Worm (Caenorhabditis elegans) whole organism, young adult: ENCODE data around the gene cng-3.

ENCODE experiments used
- B0019.2 ChIP-seq: fragments of 200-800 bp; sonication (Bioruptor generic); conservative IDR thresholded peaks from 2 replicates; pipeline ENCODE4 v1.3.6; 2022; ENCODE audit warnings: missing genetic modification reagents, missing genetic modification characterization, missing compliant biosample characterization
- C06A6.2 ChIP-seq: fragments of 200-800 bp; sonication (Bioruptor generic); conservative IDR thresholded peaks from 2 replicates; pipeline ENCODE4 v1.3.6; 2022; ENCODE audit warnings: missing genetic modification characterization, missing compliant biosample characterization
- F22D6.2 ChIP-seq: sonication (generic microtip); optimal IDR thresholded peaks from 2 replicates; lab custom pipeline; 2016; ENCODE audit warnings: mild to moderate bottlenecking, missing genetic modification characterization, missing compliant biosample characterization
- F37B4.10 ChIP-seq: fragments of 200-800 bp; sonication (Bioruptor generic); IDR thresholded peaks from 2 replicates; pipeline ENCODE4 v1.3.6; 2022; ENCODE audit warnings: missing genetic modification characterization, missing compliant biosample characterization
- F57A8.1 ChIP-seq: fragments of 200-800 bp; sonication (Bioruptor generic); optimal IDR thresholded peaks from 2 replicates; lab custom pipeline; 2018; ENCODE audit warnings: mild to moderate bottlenecking, missing genetic modification characterization, moderate library complexity, missing compliant biosample characterization
- Y53F4B.3 ChIP-seq: fragments of 200-800 bp; sonication (Bioruptor generic); IDR thresholded peaks from 2 replicates; pipeline ENCODE4 v1.3.6; 2022; ENCODE audit warnings: missing genetic modification reagents, missing genetic modification characterization, missing compliant biosample characterization
- Y56A3A.18 ChIP-seq: fragments of 200-800 bp; sonication (Bioruptor generic); IDR thresholded peaks from 2 replicates; pipeline ENCODE4 v1.3.6; 2022; ENCODE audit warnings: missing genetic modification reagents, missing genetic modification characterization, missing compliant biosample characterization
- Y79H2A.3 ChIP-seq: fragments of 200-800 bp; sonication (Bioruptor generic); conservative IDR thresholded peaks from 2 replicates; pipeline ENCODE4 v1.3.6; 2022; ENCODE audit warnings: missing genetic modification reagents, missing genetic modification characterization, missing compliant biosample characterization
- akir-1 ChIP-seq: fragments of 200-800 bp; sonication (Bioruptor generic); optimal IDR thresholded peaks from 2 replicates; lab custom pipeline; 2018; ENCODE audit warnings: mild to moderate bottlenecking, missing genetic modification characterization, moderate library complexity, missing compliant biosample characterization
- ama-1 ChIP-seq, 3 experiments: fragments of 150-350 bp in 1 of 3; sonication (generic microtip) in 2 of 3; optimal IDR thresholded peaks; 2 replicates each; lab custom pipeline; 2014 to 2018; ENCODE audit warnings: missing biosample characterization in 2 of 3, missing genetic modification characterization in 2 of 3, missing genetic modification reagents in 2 of 3
- attf-3 ChIP-seq: fragments of 200-800 bp; sonication (Bioruptor generic); conservative IDR thresholded peaks from 2 replicates; pipeline ENCODE4 v1.3.6; 2022; ENCODE audit warnings: missing genetic modification reagents, missing genetic modification characterization, missing compliant biosample characterization
- attf-5 ChIP-seq: fragments of 200-800 bp; sonication (Bioruptor generic); optimal IDR thresholded peaks from 2 replicates; lab custom pipeline; 2018; ENCODE audit warnings: mild to moderate bottlenecking, missing genetic modification characterization, missing compliant biosample characterization
- bed-2 ChIP-seq: fragments of 200-800 bp; sonication (Bioruptor generic); IDR thresholded peaks from 2 replicates; pipeline ENCODE4 v1.3.6; 2022; ENCODE audit warnings: missing genetic modification reagents, missing genetic modification characterization, missing compliant biosample characterization
- ccch-3 ChIP-seq: fragments of 200-800 bp; sonication (Bioruptor generic); optimal IDR thresholded peaks from 2 replicates; lab custom pipeline; 2018; ENCODE audit warnings: mild to moderate bottlenecking, missing genetic modification characterization, missing compliant biosample characterization
- cebp-1 ChIP-seq, 2 experiments: fragments of 200-800 bp in 1 of 2; sonication (Bioruptor generic) in 1 of 2; sonication (generic microtip) in 1 of 2; IDR thresholded peaks in 1 of 2; optimal IDR thresholded peaks in 1 of 2; 2 replicates each; pipeline versions ENCODE4 v1.3.6 to Lab custom; 2017 to 2022; ENCODE audit warnings: missing compliant biosample characterization in 2 of 2, missing genetic modification characterization in 2 of 2, mild to moderate bottlenecking in 1 of 2, missing genetic modification reagents in 1 of 2, moderate library complexity in 1 of 2
- cebp-2 ChIP-seq: fragments of 200-800 bp; sonication (Bioruptor generic); IDR thresholded peaks from 2 replicates; pipeline ENCODE4 v1.3.6; 2022; ENCODE audit warnings: missing genetic modification characterization, missing compliant biosample characterization
- ceh-27 ChIP-seq: fragments of 200-800 bp; sonication (Bioruptor generic); optimal IDR thresholded peaks from 2 replicates; lab custom pipeline; 2018; ENCODE audit warnings: mild to moderate bottlenecking, missing genetic modification characterization, moderate library complexity, missing compliant biosample characterization
- ceh-79 ChIP-seq: sonication (generic microtip); optimal IDR thresholded peaks from 2 replicates; lab custom pipeline; 2017; ENCODE audit warnings: mild to moderate bottlenecking, missing genetic modification characterization, missing compliant biosample characterization
- chd-7 ChIP-seq: sonication (generic microtip); optimal IDR thresholded peaks from 2 replicates; lab custom pipeline; 2016; ENCODE audit warnings: mild to moderate bottlenecking, missing genetic modification characterization, moderate library complexity, missing compliant biosample characterization
- die-1 ChIP-seq: sonication (generic microtip); optimal IDR thresholded peaks from 2 replicates; lab custom pipeline; 2016; ENCODE audit warnings: missing genotype, mild to moderate bottlenecking, missing genetic modification characterization, missing compliant biosample characterization
- dox-1 ChIP-seq: fragments of 200-800 bp; sonication (Bioruptor generic); IDR thresholded peaks from 2 replicates; pipeline ENCODE4 v1.3.6; 2022; ENCODE audit warnings: missing genetic modification reagents, missing genetic modification characterization, missing compliant biosample characterization
- hlh-12 ChIP-seq: sonication (generic microtip); optimal IDR thresholded peaks from 2 replicates; lab custom pipeline; 2016; ENCODE audit warnings: missing genetic modification characterization, missing compliant biosample characterization
- hlh-26 ChIP-seq: fragments of 200-800 bp; sonication (Bioruptor generic); conservative IDR thresholded peaks from 2 replicates; pipeline ENCODE4 v1.3.6; 2022; ENCODE audit warnings: missing genetic modification reagents, missing genetic modification characterization, missing compliant biosample characterization
- hsf-1 ChIP-seq: fragments of 200-800 bp; sonication (Bioruptor generic); IDR thresholded peaks from 2 replicates; pipeline ENCODE4 v1.3.6; 2022; ENCODE audit warnings: missing genetic modification reagents, missing genetic modification characterization, missing compliant biosample characterization
- let-526 ChIP-seq: fragments of 200-800 bp; sonication (Bioruptor generic); IDR thresholded peaks from 2 replicates; pipeline ENCODE4 v1.3.6; 2022; ENCODE audit warnings: missing genetic modification reagents, missing genetic modification characterization, missing compliant biosample characterization
- lin-40 ChIP-seq: sonication (generic microtip); optimal IDR thresholded peaks from 2 replicates; lab custom pipeline; 2016; ENCODE audit warnings: missing genetic modification characterization, mild to moderate bottlenecking, missing compliant biosample characterization, missing genotype, missing genetic modification reagents
- madf-3 ChIP-seq: fragments of 200-800 bp; sonication (Bioruptor generic); IDR thresholded peaks from 2 replicates; pipeline ENCODE4 v1.3.6; 2022; ENCODE audit warnings: missing genetic modification reagents, missing genetic modification characterization, missing compliant biosample characterization
- mcd-1 ChIP-seq: fragments of 200-800 bp; sonication (Bioruptor generic); IDR thresholded peaks from 2 replicates; pipeline ENCODE4 v1.3.6; 2022; ENCODE audit warnings: missing genetic modification reagents, missing genetic modification characterization, missing compliant biosample characterization
- mel-28 ChIP-seq: sonication (generic microtip); optimal IDR thresholded peaks from 2 replicates; lab custom pipeline; 2016; ENCODE audit warnings: borderline replicate concordance, mild to moderate bottlenecking, missing genetic modification characterization, missing compliant biosample characterization
- mes-4 ChIP-seq: sonication (generic microtip); optimal IDR thresholded peaks from 2 replicates; lab custom pipeline; 2016; ENCODE audit warnings: missing genotype, missing genetic modification characterization, missing compliant biosample characterization
- nfyb-1 ChIP-seq: fragments of 200-800 bp; sonication (Bioruptor generic); IDR thresholded peaks from 2 replicates; pipeline ENCODE4 v1.3.6; 2022; ENCODE audit warnings: missing genetic modification reagents, missing genetic modification characterization, missing compliant biosample characterization
- nhr-120 ChIP-seq: fragments of 200-800 bp; sonication (Bioruptor generic); IDR thresholded peaks from 2 replicates; pipeline ENCODE4 v1.3.6; 2022; ENCODE audit warnings: missing genetic modification characterization, missing compliant biosample characterization
- nhr-80 ChIP-seq: sonication (generic microtip); optimal IDR thresholded peaks from 2 replicates; lab custom pipeline; 2016; ENCODE audit warnings: missing genetic modification characterization, missing compliant biosample characterization
- nhr-90 ChIP-seq: sonication (generic microtip); optimal IDR thresholded peaks from 2 replicates; lab custom pipeline; 2016; ENCODE audit warnings: missing genotype, mild to moderate bottlenecking, missing genetic modification characterization, missing compliant biosample characterization
- pha-4 ChIP-seq: fragments of 150-350 bp; sonication (generic microtip); optimal IDR thresholded peaks from 2 replicates; lab custom pipeline; 2014; ENCODE audit warnings: missing biosample characterization, missing genetic modification reagents, missing genetic modification characterization
- repo-1 ChIP-seq: sonication (generic microtip); optimal IDR thresholded peaks from 2 replicates; lab custom pipeline; 2017; ENCODE audit warnings: mild to moderate bottlenecking, missing genetic modification characterization, missing compliant biosample characterization
- rpc-1 ChIP-seq, 2 experiments: fragments of 150-350 bp in 1 of 2; sonication (generic microtip) in 1 of 2; optimal IDR thresholded peaks; 2 replicates each; lab custom pipeline; 2014 to 2018; ENCODE audit warnings: missing biosample characterization in 1 of 2, missing genetic modification characterization in 1 of 2, missing genetic modification reagents in 1 of 2, missing genotype in 1 of 2
- snpc-3.4 ChIP-seq: sonication (generic microtip); optimal IDR thresholded peaks from 2 replicates; lab custom pipeline; 2017; ENCODE audit warnings: missing genetic modification characterization, mild to moderate bottlenecking, missing compliant biosample characterization, antibody characterized with exemption, moderate library complexity, missing genotype, missing genetic modification reagents
- somi-1 ChIP-seq: fragments of 200-800 bp; sonication (Bioruptor generic); optimal IDR thresholded peaks from 2 replicates; lab custom pipeline; 2018; ENCODE audit warnings: mild to moderate bottlenecking, missing genetic modification characterization, missing compliant biosample characterization
- tbp1 ChIP-seq: fragments of 200-800 bp; sonication (Bioruptor generic); optimal IDR thresholded peaks from 2 replicates; lab custom pipeline; 2018; ENCODE audit warnings: mild to moderate bottlenecking, missing genetic modification characterization, missing compliant biosample characterization
- tlf-1 ChIP-seq: fragments of 200-800 bp; sonication (Bioruptor generic); optimal IDR thresholded peaks from 2 replicates; lab custom pipeline; 2018; ENCODE audit warnings: mild to moderate bottlenecking, missing genetic modification characterization, missing compliant biosample characterization
- unc-62 ChIP-seq: fragments of 150-350 bp; optimal IDR thresholded peaks from 2 replicates; lab custom pipeline; 2014; ENCODE audit warnings: missing biosample characterization, missing genetic modification reagents, missing genetic modification characterization
- ztf-22 ChIP-seq: fragments of 200-800 bp; sonication (Bioruptor generic); optimal IDR thresholded peaks from 2 replicates; lab custom pipeline; 2018; ENCODE audit warnings: mild to moderate bottlenecking, missing genetic modification characterization, moderate library complexity, missing compliant biosample characterization

Gene cng-3

ce11 chrIV:9444417-9445026, 36.3 kb downstream of the cng-3 start (continued):
- TF ChIP-seq bed-2 (GFP tag; lab: Robert Waterston, UW) (0 out of 2 replicates have a peak, but pooled peaks have one; percentile 11), attf-3 (GFP tag; lab: Robert Waterston, UW) (peak; percentile 77), B0019.2 (GFP tag; lab: Robert Waterston, UW) (peak; percentile 56; the same call in 1 of the 2 replicates), F57A8.1 (GFP tag; lab: Kevin White, UChicago) (peak; percentile 13), ccch-3 (no peak), rpc-1 (optimal IDR thresholded peaks at IDR 0.05; lab: Kevin White, UChicago) (no peak), rpc-1 (tag; optimal IDR thresholded peaks at IDR 0.05; lab: Kevin White, UChicago) (peak; percentile 22), Y56A3A.18 (GFP tag; lab: Robert Waterston, UW) (0 out of 2 replicates have a peak, but pooled peaks have one; percentile 63), mes-4 (tag; lab: Kevin White, UChicago) (no peak), Y53F4B.3 (GFP tag; lab: Robert Waterston, UW) (peak; percentile 74; the same call in 1 of the 2 replicates), hlh-26 (no peak)

ce11 chrIV:9443940-9444339, 36.9 kb downstream of the cng-3 start, which contains the start of gene F38E11.9:
F38E11.9 (minus strand) TSS chrIV:9444040.
- no peak for TF ChIP-seq nfyb-1
- TF ChIP-seq mel-28, result no peak
- no peak for TF ChIP-seq akir-1
- TF ChIP-seq pha-4, result no peak
- TF ChIP-seq let-526 (GFP tag; lab: Robert Waterston, UW), result no peak
- no peak for TF ChIP-seq ceh-27 (GFP tag; lab: Kevin White, UChicago)
- TF ChIP-seq nhr-90 (tag; lab: Kevin White, UChicago), result no peak

- TF ChIP-seq hlh-12 (tag; lab: Kevin White, UChicago), result no peak
- peak; percentile 39 for TF ChIP-seq attf-5 (GFP tag; lab: Kevin White, UChicago)
- TF ChIP-seq Y79H2A.3 (GFP tag; lab: Robert Waterston, UW), result no peak
- TF ChIP-seq ztf-22 (GFP tag; lab: Kevin White, UChicago), result peak; percentile 47
- peak; percentile 41 for TF ChIP-seq repo-1 (tag; lab: Kevin White, UChicago)
- 0 out of 2 replicates have a peak, but pooled peaks have one; percentile 17 for TF ChIP-seq mcd-1 (GFP tag; lab: Robert Waterston, UW)
- TF ChIP-seq dox-1, result peak; percentile 44; the same call in 1 of the 2 replicates
- TF ChIP-seq nhr-80 (tag; lab: Kevin White, UChicago), result peak; percentile 86
- TF ChIP-seq pha-4, result peak; percentile 84
- no peak for TF ChIP-seq nhr-120 (GFP tag; lab: Robert Waterston, UW)
- TF ChIP-seq ceh-79, result no peak
- peak; percentile 46 for TF ChIP-seq chd-7 (tag; lab: Kevin White, UChicago)
- no peak for TF ChIP-seq F37B4.10 (GFP tag; lab: Robert Waterston, UW)
- TF ChIP-seq ama-1 (optimal IDR thresholded peaks at IDR 0.05; lab: Kevin White, UChicago), result peak; percentile 6
- no peak for TF ChIP-seq ama-1 (GFP tag; optimal IDR thresholded peaks at IDR 0.05; lab: Kevin White, UChicago)
- peak; percentile 48 for TF ChIP-seq F22D6.2 (tag; lab: Kevin White, UChicago)
- 0 out of 2 replicates have a peak, but pooled peaks have one; percentile 21 for TF ChIP-seq madf-3
- TF ChIP-seq mes-4 (tag; lab: Kevin White, UChicago), result no peak
- peak; percentile 42 for TF ChIP-seq nhr-90 (tag; lab: Kevin White, UChicago)
- TF ChIP-seq hsf-1 (GFP tag; lab: Robert Waterston, UW), result peak; percentile 59; the same call in 1 of the 2 replicates
- TF ChIP-seq cebp-1 (GFP tag; IDR thresholded peaks at IDR 0.05; lab: Robert Waterston, UW), result no peak
- TF ChIP-seq cebp-1 (tag; optimal IDR thresholded peaks at IDR 0.05; lab: Kevin White, UChicago), result peak; percentile 57
- TF ChIP-seq die-1 (tag; lab: Kevin White, UChicago), result peak; percentile 34
- TF ChIP-seq C06A6.2 (GFP tag; lab: Robert Waterston, UW), result peak; percentile 38; the same call in 1 of the 2 replicates
- peak; percentile 49 for TF ChIP-seq tbp1 (GFP tag; lab: Kevin White, UChicago)
- peak; percentile 11 for TF ChIP-seq unc-62
- peak; percentile 63 for TF ChIP-seq somi-1
- TF ChIP-seq nfyb-1, result peak; percentile 61
- TF ChIP-seq snpc-3.4 (tag; lab: Kevin White, UChicago), result peak; percentile 30
- TF ChIP-seq tlf-1 (GFP tag; lab: Kevin White, UChicago), result peak; percentile 53
- TF ChIP-seq lin-40, result peak; percentile 72
- TF ChIP-seq cebp-2 (GFP tag; lab: Robert Waterston, UW), result 0 out of 2 replicates have a peak, but pooled peaks have one; percentile 11
These were observed 38.7 kb downstream of the cng-3 start for ce11 chrIV:9442106-9442532.
